Worm (Caenorhabditis elegans) whole organism, mixed stage, embryonic: ENCODE measurements around the gene gpx-5.

Experiments used
- M03D4.4 ChIP-seq: sonication (generic microtip); optimal IDR thresholded peaks from 2 replicates; lab custom pipeline; 2017; ENCODE audit warnings: mild to moderate bottlenecking, missing genetic modification characterization, missing compliant biosample characterization
- bed-3 ChIP-seq: fragments of 200-800 bp; sonication (Bioruptor generic); optimal IDR thresholded peaks from 3 replicates; lab custom pipeline; 2018; ENCODE audit warnings: mild to moderate bottlenecking, missing genetic modification characterization, moderate library complexity, missing compliant biosample characterization
- blmp-1 ChIP-seq: fragments of 150-350 bp; optimal IDR thresholded peaks from 2 replicates; lab custom pipeline; 2014; ENCODE audit warnings: missing biosample characterization, missing genetic modification characterization
- ceh-39 ChIP-seq: fragments of 150-350 bp; optimal IDR thresholded peaks from 2 replicates; lab custom pipeline; 2014; ENCODE audit warnings: missing biosample characterization, missing genetic modification characterization
- ces-1 ChIP-seq: fragments of 150-350 bp; optimal IDR thresholded peaks from 2 replicates; lab custom pipeline; 2014; ENCODE audit warnings: missing biosample characterization, missing genetic modification reagents, missing genetic modification characterization
- cnd-1 ChIP-seq: fragments of 200-800 bp; sonication (Bioruptor generic); optimal IDR thresholded peaks from 2 replicates; lab custom pipeline; 2018; ENCODE audit warnings: mild to moderate bottlenecking, missing genetic modification characterization, missing compliant biosample characterization
- drap-1 ChIP-seq: fragments of 200-800 bp; sonication (Bioruptor generic); optimal IDR thresholded peaks from 3 replicates; lab custom pipeline; 2018; ENCODE audit warnings: mild to moderate bottlenecking, missing genetic modification characterization, missing compliant biosample characterization
- elt-1 ChIP-seq: sonication (generic microtip); optimal IDR thresholded peaks from 2 replicates; lab custom pipeline; 2017; ENCODE audit warnings: missing genetic modification characterization, mild to moderate bottlenecking, missing compliant biosample characterization, antibody characterized with exemption, moderate library complexity, borderline replicate concordance; ENCODE audit not compliant: insufficient read depth
- elt-3 ChIP-seq: fragments of 150-350 bp; optimal IDR thresholded peaks from 2 replicates; lab custom pipeline; 2014; ENCODE audit warnings: missing biosample characterization, missing genetic modification characterization
- flh-1 ChIP-seq: fragments of 200-800 bp; sonication (Bioruptor generic); optimal IDR thresholded peaks from 2 replicates; lab custom pipeline; 2018; ENCODE audit warnings: mild to moderate bottlenecking, missing genetic modification characterization, moderate library complexity, missing compliant biosample characterization
- ham-2 ChIP-seq: fragments of 200-800 bp; sonication (Bioruptor generic); optimal IDR thresholded peaks from 2 replicates; lab custom pipeline; 2018; ENCODE audit warnings: mild to moderate bottlenecking, missing genetic modification characterization, missing compliant biosample characterization
- lin-13 ChIP-seq: fragments of 150-350 bp; optimal IDR thresholded peaks from 2 replicates; lab custom pipeline; 2014; ENCODE audit warnings: missing biosample characterization, missing genetic modification characterization
- lin-32 ChIP-seq: fragments of 200-800 bp; sonication (Bioruptor generic); optimal IDR thresholded peaks from 2 replicates; lab custom pipeline; 2018; ENCODE audit warnings: mild to moderate bottlenecking, missing genetic modification characterization, missing compliant biosample characterization
- lsy-2 ChIP-seq: fragments of 150-350 bp; optimal IDR thresholded peaks from 2 replicates; lab custom pipeline; 2014; ENCODE audit warnings: missing biosample characterization, missing genetic modification characterization
- mab-5 ChIP-seq: fragments of 150-350 bp; optimal IDR thresholded peaks from 2 replicates; lab custom pipeline; 2014; ENCODE audit warnings: missing biosample characterization, missing genetic modification characterization
- mep-1 ChIP-seq: fragments of 150-350 bp; optimal IDR thresholded peaks from 2 replicates; lab custom pipeline; 2017; ENCODE audit warnings: missing biosample characterization, missing genetic modification reagents, missing genetic modification characterization, inconsistent platforms
- nhr-12 ChIP-seq: fragments of 150-350 bp; optimal IDR thresholded peaks from 2 replicates; lab custom pipeline; 2014; ENCODE audit warnings: missing biosample characterization, missing genetic modification characterization
- nhr-2 ChIP-seq: fragments of 150-350 bp; optimal IDR thresholded peaks from 2 replicates; lab custom pipeline; 2014; ENCODE audit warnings: missing biosample characterization, missing genetic modification characterization
- nhr-237 ChIP-seq: fragments of 150-350 bp; optimal IDR thresholded peaks from 2 replicates; lab custom pipeline; 2014; ENCODE audit warnings: missing biosample characterization, missing genetic modification characterization
- nhr-28 ChIP-seq: fragments of 150-350 bp; optimal IDR thresholded peaks from 2 replicates; lab custom pipeline; 2014; ENCODE audit warnings: missing biosample characterization, missing genetic modification characterization
- nhr-76 ChIP-seq: sonication (generic microtip); optimal IDR thresholded peaks from 2 replicates; lab custom pipeline; 2017; ENCODE audit warnings: missing biosample characterization, missing genetic modification characterization
- pha-4 ChIP-seq: fragments of 150-350 bp; optimal IDR thresholded peaks from 2 replicates; lab custom pipeline; 2018; ENCODE audit warnings: missing biosample characterization, missing genetic modification reagents, missing genetic modification characterization
- snpc-4 ChIP-seq: fragments of 150-350 bp; optimal IDR thresholded peaks from 2 replicates; lab custom pipeline; 2014; ENCODE audit warnings: missing biosample characterization, missing genetic modification characterization
- tbx-8 ChIP-seq: fragments of 200-800 bp; sonication (Bioruptor generic); optimal IDR thresholded peaks from 2 replicates; lab custom pipeline; 2018; ENCODE audit warnings: mild to moderate bottlenecking, missing genetic modification characterization, moderate library complexity, missing compliant biosample characterization
- unc-120 ChIP-seq: sonication (generic microtip); optimal IDR thresholded peaks from 2 replicates; lab custom pipeline; 2017; ENCODE audit warnings: missing genetic modification characterization, missing compliant biosample characterization; ENCODE audit not compliant: poor library complexity, severe bottlenecking
- unc-39 ChIP-seq: fragments of 150-350 bp; optimal IDR thresholded peaks from 2 replicates; lab custom pipeline; 2014; ENCODE audit warnings: missing biosample characterization, missing genetic modification characterization
- unc-62 ChIP-seq: fragments of 150-350 bp; optimal IDR thresholded peaks from 2 replicates; lab custom pipeline; 2014; ENCODE audit warnings: missing biosample characterization, missing genetic modification reagents, missing genetic modification characterization
- ztf-11 ChIP-seq: fragments of 150-350 bp; optimal IDR thresholded peaks from 2 replicates; lab custom pipeline; 2014; ENCODE audit warnings: missing biosample characterization, missing genetic modification characterization

The gpx-5 gene

ce11 chrX:9589123-9589522 lies 4.7 kb downstream of the gpx-5 start, which contains the start of gene del-8:
del-8 (plus strand) TSS chrX:9589423.
- TF ChIP-seq ceh-39 (tag; lab: Kevin White, UChicago) (no peak), cnd-1 (no peak), lsy-2 (tag; lab: Kevin White, UChicago) (no peak), ham-2 (GFP tag; lab: Kevin White, UChicago) (no peak), mep-1 (no peak), nhr-12 (tag; lab: Kevin White, UChicago) (no peak), unc-120 (tag; lab: Kevin White, UChicago) (no peak), nhr-237 (no peak), ces-1 (GFP tag; lab: Kevin White, UChicago) (no peak)
- TF ChIP-seq, all 35 proteins: peak for 0

ce11 chrX:9597299-9597698 lies 12.8 kb downstream of the gpx-5 start:
- TF ChIP-seq snpc-4: no peak
- no peak for TF ChIP-seq ces-1 (GFP tag; lab: Kevin White, UChicago)
- TF ChIP-seq flh-1: no peak
- no peak for TF ChIP-seq lin-32 (GFP tag; lab: Kevin White, UChicago)
- no peak for TF ChIP-seq nhr-237
- no peak for TF ChIP-seq bed-3 (GFP tag; lab: Kevin White, UChicago)

- TF ChIP-seq pha-4 (tag; lab: Kevin White, UChicago) (no peak), ztf-11 (tag; lab: Kevin White, UChicago) (no peak), ces-1 (GFP tag; lab: Kevin White, UChicago) (no peak), nhr-76 (tag; lab: Kevin White, UChicago) (no peak), mep-1 (no peak), lin-32 (GFP tag; lab: Kevin White, UChicago) (no peak), elt-1 (tag; lab: Kevin White, UChicago) (no peak)
These were observed 18.2 kb downstream of the gpx-5 start for ce11 chrX:9602625-9603024.

- TF ChIP-seq nhr-2 (no peak), lin-32 (GFP tag; lab: Kevin White, UChicago) (no peak), nhr-28 (tag; lab: Kevin White, UChicago) (no peak), tbx-8 (GFP tag; lab: Kevin White, UChicago) (no peak), ham-2 (GFP tag; lab: Kevin White, UChicago) (no peak), ztf-11 (tag; lab: Kevin White, UChicago) (no peak), elt-1 (tag; lab: Kevin White, UChicago) (no peak), blmp-1 (tag; lab: Kevin White, UChicago) (no peak), ces-1 (GFP tag; lab: Kevin White, UChicago) (no peak)
These were observed 18.7 kb downstream of the gpx-5 start for ce11 chrX:9603180-9603579.

- TF ChIP-seq nhr-12 (tag; lab: Kevin White, UChicago) (no peak), elt-3 (tag; lab: Kevin White, UChicago) (no peak), lsy-2 (tag; lab: Kevin White, UChicago) (no peak), lin-13 (no peak), unc-39 (tag; lab: Kevin White, UChicago) (no peak), drap-1 (GFP tag; lab: Kevin White, UChicago) (no peak), mab-5 (no peak), unc-62 (GFP tag; lab: Kevin White, UChicago) (peak; percentile 30), cnd-1 (no peak), unc-120 (tag; lab: Kevin White, UChicago) (peak; percentile 12)
These were observed 23.7 kb downstream of the gpx-5 start for ce11 chrX:9608127-9608526.

- TF ChIP-seq ces-1 (GFP tag; lab: Kevin White, UChicago) (peak; percentile 38), pha-4 (tag; lab: Kevin White, UChicago) (no peak), flh-1 (no peak), lin-32 (GFP tag; lab: Kevin White, UChicago) (no peak), M03D4.4 (tag; lab: Kevin White, UChicago) (no peak), nhr-28 (tag; lab: Kevin White, UChicago) (no peak)
These were observed 25.7 kb downstream of the gpx-5 start, which contains the start of gene C11E4.6 for ce11 chrX:9610040-9610613. C11E4.6 (plus strand) TSS chrX:9610563.
